Worm (Caenorhabditis elegans): ENCODE data around the gene gex-4.
A peak's percentile ranks its signal among the peaks of the same experiment; 100 is the strongest.

gex-4 gene

DNA sequence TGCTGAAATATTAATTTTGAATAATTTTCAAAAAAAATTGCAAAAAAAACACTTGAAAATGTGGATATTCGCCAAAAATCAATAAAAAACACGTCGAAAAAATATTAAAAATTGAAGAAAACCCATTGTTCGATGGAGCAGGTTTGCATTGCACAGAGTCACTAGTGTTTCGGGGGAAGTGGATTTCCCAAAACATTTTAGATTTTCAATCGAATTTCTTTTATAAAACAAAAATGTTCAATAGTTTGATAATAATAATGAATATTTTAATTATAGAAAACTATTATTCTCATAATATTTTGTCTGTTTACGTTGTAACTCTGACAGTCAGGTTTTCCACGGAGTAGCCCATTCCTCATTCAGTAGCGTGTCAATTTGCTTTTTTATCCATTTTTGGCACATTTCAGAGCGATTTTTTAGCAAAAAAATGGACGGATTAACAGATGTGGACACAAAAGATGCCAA, at the start of gene gex-4, which contains the start of gene gphr-1:
gex-4 (minus strand) TSS at position 2 of the 465 bp plus-strand sequence.
gphr-1 (plus strand) TSS at position 415 of the 465 bp plus-strand sequence.
- TF ChIP-seq tbx-37 (GFP tag; conservative IDR thresholded peaks at IDR 0.05) (0 out of 2 replicates have a peak, but pooled peaks have one; percentile 2), hmg-4 (GFP tag; optimal IDR thresholded peaks at IDR 0.05) (no peak)

DNA sequence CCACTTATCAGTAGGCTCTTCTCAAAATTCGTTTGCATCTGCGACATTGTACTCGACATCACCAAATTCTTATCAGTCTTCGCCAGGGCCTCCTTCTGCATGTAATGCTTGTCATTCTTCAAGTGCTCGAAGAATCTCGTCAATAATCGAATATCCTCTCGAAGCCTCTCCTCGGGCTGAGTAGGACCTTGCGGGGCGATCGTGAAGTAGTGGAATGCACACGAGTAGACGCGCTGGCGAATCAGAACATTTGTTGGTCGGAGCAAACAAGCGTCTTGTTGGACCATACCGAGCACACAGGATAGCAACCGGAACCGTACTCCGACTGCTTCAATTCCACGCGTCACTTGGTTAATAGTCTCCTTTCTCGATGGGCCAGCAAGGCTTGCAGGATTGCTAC, 42.0 kb upstream of the gex-4 start:
- TF ChIP-seq hmbx-1 (tag; optimal IDR thresholded peaks at IDR 0.05): no peak
- TF ChIP-seq B0310.2 (tag; optimal IDR thresholded peaks at IDR 0.05): no peak
- no peak for TF ChIP-seq flt-1 (GFP tag; IDR thresholded peaks at IDR 0.05)
- TF ChIP-seq sea-1 (GFP tag; conservative IDR thresholded peaks at IDR 0.05): no peak
- no peak for TF ChIP-seq ama-1 (optimal IDR thresholded peaks at IDR 0.05)
- TF ChIP-seq tbx-37 (GFP tag; conservative IDR thresholded peaks at IDR 0.05): no peak

DNA sequence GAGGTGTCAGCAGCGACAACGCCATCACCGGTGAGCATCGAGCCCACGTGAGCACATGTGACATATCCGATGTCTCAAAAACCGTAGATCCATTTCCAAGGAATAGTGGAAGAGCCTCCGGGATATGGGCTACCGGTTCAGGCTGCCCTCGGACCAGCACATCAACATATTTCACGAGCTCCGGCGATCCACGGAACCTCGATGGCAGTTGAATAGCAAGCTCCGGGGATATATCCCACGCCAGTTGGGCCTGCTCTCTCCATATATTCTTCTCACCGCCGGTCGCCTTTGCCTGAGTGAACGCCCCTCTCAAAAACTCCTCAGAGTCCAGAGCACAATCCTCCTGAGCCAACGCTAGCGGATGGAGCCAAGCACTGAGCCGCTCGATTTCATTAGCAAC, 41.4 kb upstream of the gex-4 start:
- TF ChIP-seq ceh-13 (GFP tag; optimal IDR thresholded peaks at IDR 0.05): no peak
- no peak for TF ChIP-seq flt-1 (GFP tag; IDR thresholded peaks at IDR 0.05)
- no peak for TF ChIP-seq hnd-1 (tag; optimal IDR thresholded peaks at IDR 0.05)
- TF ChIP-seq hmbx-1 (tag; optimal IDR thresholded peaks at IDR 0.05): no peak
- TF ChIP-seq tbx-37 (GFP tag; conservative IDR thresholded peaks at IDR 0.05): no peak
- TF ChIP-seq ceh-36 (tag; optimal IDR thresholded peaks at IDR 0.05): no peak
- TF ChIP-seq scrt-1 (GFP tag; IDR thresholded peaks at IDR 0.05): no peak
- TF ChIP-seq ets-7 (tag; optimal IDR thresholded peaks at IDR 0.05): no peak
- no peak for TF ChIP-seq hmg-4 (GFP tag; optimal IDR thresholded peaks at IDR 0.05)
- no peak for TF ChIP-seq F13C5.2 (tag; optimal IDR thresholded peaks at IDR 0.05)
- no peak for TF ChIP-seq aly-1 (tag; optimal IDR thresholded peaks at IDR 0.05)
- TF ChIP-seq tbx-11 (GFP tag; IDR thresholded peaks at IDR 0.05): no peak
- no peak for TF ChIP-seq ama-1 (optimal IDR thresholded peaks at IDR 0.05)
- TF ChIP-seq tra-4 (tag; optimal IDR thresholded peaks at IDR 0.05): no peak
- TF ChIP-seq pes-1 (GFP tag; IDR thresholded peaks at IDR 0.05): no peak
- TF ChIP-seq B0310.2 (tag; optimal IDR thresholded peaks at IDR 0.05): no peak

DNA sequence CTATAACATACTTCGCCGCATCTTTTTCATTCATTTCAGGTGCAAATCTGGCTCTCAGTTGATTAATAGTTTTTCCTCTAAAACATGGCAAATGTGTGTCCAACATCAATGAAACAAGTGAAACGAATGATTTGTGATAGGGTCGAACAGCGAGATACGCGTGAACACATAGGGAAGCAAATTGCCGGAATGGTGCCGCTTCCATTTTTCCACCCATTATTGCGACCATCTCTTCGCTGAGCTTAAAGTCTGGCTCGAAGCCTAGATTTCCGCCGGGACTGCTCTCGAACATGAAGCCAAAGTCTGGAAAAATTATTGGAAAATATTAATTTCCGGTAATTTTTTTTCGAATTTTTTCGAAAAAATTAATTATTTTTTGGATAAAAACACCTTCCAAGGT, 34.9 kb upstream of the gex-4 start:
- TF ChIP-seq flt-1 (GFP tag; IDR thresholded peaks at IDR 0.05) (no peak), ceh-36 (tag; optimal IDR thresholded peaks at IDR 0.05) (no peak)

DNA sequence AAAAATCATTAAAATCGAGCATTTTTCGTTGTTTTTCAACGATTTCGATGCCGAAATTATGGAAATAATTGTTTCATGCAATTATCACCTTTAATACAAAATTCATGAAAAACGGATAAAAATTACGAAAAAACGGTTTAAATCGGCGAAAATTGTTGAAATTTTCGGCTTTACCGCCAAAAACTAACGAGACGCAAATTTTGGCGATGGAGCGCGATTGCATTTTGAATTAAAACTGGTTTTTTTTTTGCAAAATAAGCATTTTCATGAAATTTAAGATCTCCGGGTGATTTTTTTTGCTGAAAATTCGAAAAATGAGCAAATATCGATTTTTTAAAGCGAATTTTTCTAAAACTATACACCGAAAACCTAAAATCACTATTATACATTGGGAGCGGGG, 32.7 kb upstream of the gex-4 start:
- TF ChIP-seq hmg-4 (GFP tag; optimal IDR thresholded peaks at IDR 0.05): no peak
- no peak for TF ChIP-seq ama-1 (optimal IDR thresholded peaks at IDR 0.05)
- TF ChIP-seq flt-1 (GFP tag; IDR thresholded peaks at IDR 0.05): no peak
- TF ChIP-seq pes-1 (GFP tag; IDR thresholded peaks at IDR 0.05): no peak
- TF ChIP-seq scrt-1 (GFP tag; IDR thresholded peaks at IDR 0.05): no peak
- TF ChIP-seq tbx-11 (GFP tag; IDR thresholded peaks at IDR 0.05): no peak
- no peak for TF ChIP-seq hmbx-1 (tag; optimal IDR thresholded peaks at IDR 0.05)
- TF ChIP-seq ceh-36 (tag; optimal IDR thresholded peaks at IDR 0.05): no peak
- TF ChIP-seq aly-1 (tag; optimal IDR thresholded peaks at IDR 0.05): no peak
- no peak for TF ChIP-seq tbx-37 (GFP tag; conservative IDR thresholded peaks at IDR 0.05)
- TF ChIP-seq ets-7 (tag; optimal IDR thresholded peaks at IDR 0.05): no peak
- no peak for TF ChIP-seq ceh-13 (GFP tag; optimal IDR thresholded peaks at IDR 0.05)
- TF ChIP-seq F13C5.2 (tag; optimal IDR thresholded peaks at IDR 0.05): no peak
- TF ChIP-seq sea-1 (GFP tag; conservative IDR thresholded peaks at IDR 0.05): no peak
- no peak for TF ChIP-seq hnd-1 (tag; optimal IDR thresholded peaks at IDR 0.05)
- no peak for TF ChIP-seq B0310.2 (tag; optimal IDR thresholded peaks at IDR 0.05)
- no peak for TF ChIP-seq tra-4 (tag; optimal IDR thresholded peaks at IDR 0.05)

DNA sequence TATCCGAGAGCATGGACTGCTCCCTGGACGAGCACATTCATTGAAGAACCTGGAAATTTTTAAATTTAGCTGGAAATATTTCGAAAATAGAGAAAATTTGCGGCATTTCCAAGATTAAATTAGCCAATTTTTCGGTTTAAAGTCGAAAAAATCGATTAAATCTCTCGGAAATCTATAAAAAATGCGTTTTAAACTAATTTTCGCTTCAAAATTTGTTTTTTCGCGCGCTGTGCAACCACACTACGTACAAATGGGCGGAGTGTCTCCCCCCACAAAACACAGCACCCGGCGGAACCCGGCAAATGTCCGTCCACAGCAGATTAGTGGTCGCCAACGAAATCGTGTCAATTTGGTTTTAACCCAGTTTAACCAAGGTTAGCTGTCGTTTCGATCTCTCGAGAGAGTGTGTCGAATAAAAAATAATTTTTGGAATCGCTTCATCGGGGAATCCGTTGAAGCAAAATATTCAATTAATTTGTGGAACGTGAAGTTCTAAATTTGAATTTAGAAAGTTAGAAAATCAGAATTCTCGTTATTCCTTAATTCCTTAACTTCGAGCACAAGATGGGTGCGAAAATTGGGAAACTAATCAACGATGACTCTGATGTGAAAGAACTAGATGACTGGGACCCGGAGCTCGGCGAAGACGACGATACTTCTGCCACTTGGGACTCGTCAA, 31.8 kb upstream of the gex-4 start, which contains the start of the genes tim-1 and Y75B8A.23:
tim-1 (minus strand) TSS at position 51 of the 679 bp plus-strand sequence.
Y75B8A.23 (plus strand) TSS at position 547 of the 679 bp plus-strand sequence.
- TF ChIP-seq tra-4 (tag; optimal IDR thresholded peaks at IDR 0.05): peak; percentile 38
- no peak for TF ChIP-seq hnd-1 (tag; optimal IDR thresholded peaks at IDR 0.05)
- TF ChIP-seq tbx-37 (GFP tag; conservative IDR thresholded peaks at IDR 0.05): no peak
- no peak for TF ChIP-seq scrt-1 (GFP tag; IDR thresholded peaks at IDR 0.05)
- TF ChIP-seq pes-1 (GFP tag; IDR thresholded peaks at IDR 0.05): peak; percentile 61
- peak; percentile 15 for TF ChIP-seq ceh-13 (GFP tag; optimal IDR thresholded peaks at IDR 0.05)
- TF ChIP-seq ceh-36 (tag; optimal IDR thresholded peaks at IDR 0.05): peak; percentile 74
- peak; percentile 48 for TF ChIP-seq aly-1 (tag; optimal IDR thresholded peaks at IDR 0.05)
- peak; percentile 97 for TF ChIP-seq ama-1 (optimal IDR thresholded peaks at IDR 0.05)
- TF ChIP-seq F13C5.2 (tag; optimal IDR thresholded peaks at IDR 0.05): peak; percentile 86
- no peak for TF ChIP-seq hmbx-1 (tag; optimal IDR thresholded peaks at IDR 0.05)
- no peak for TF ChIP-seq tbx-11 (GFP tag; IDR thresholded peaks at IDR 0.05)
- TF ChIP-seq B0310.2 (tag; optimal IDR thresholded peaks at IDR 0.05): peak; percentile 58
- TF ChIP-seq flt-1 (GFP tag; IDR thresholded peaks at IDR 0.05): peak; percentile 69
- peak; percentile 25 for TF ChIP-seq hmg-4 (GFP tag; optimal IDR thresholded peaks at IDR 0.05)
- peak; percentile 59 for TF ChIP-seq sea-1 (GFP tag; conservative IDR thresholded peaks at IDR 0.05)

DNA sequence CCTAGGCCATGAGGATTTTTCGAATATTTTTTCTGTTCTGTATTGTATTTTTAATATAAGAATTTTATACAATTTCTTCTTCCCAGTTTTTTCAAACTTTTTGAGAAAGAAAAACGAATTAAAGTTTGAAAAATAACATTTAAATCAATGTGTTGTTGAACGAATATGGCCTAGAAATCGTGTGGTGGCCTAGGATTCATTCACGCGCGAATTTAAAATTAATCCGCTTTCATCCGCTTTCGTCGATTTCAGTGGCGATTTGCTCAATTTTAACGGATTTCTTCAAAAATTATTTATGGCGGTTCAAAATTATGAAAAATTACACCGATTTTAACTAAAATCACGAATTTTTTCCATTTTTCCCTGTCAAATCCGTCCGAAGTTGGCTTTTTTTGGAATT, 28.9 kb upstream of the gex-4 start:
- TF ChIP-seq tra-4 (tag; optimal IDR thresholded peaks at IDR 0.05) (no peak), hnd-1 (tag; optimal IDR thresholded peaks at IDR 0.05) (no peak), hmbx-1 (tag; optimal IDR thresholded peaks at IDR 0.05) (no peak), scrt-1 (GFP tag; IDR thresholded peaks at IDR 0.05) (no peak), ets-7 (tag; optimal IDR thresholded peaks at IDR 0.05) (no peak), tbx-37 (GFP tag; conservative IDR thresholded peaks at IDR 0.05) (no peak), F13C5.2 (tag; optimal IDR thresholded peaks at IDR 0.05) (no peak), ceh-36 (tag; optimal IDR thresholded peaks at IDR 0.05) (no peak)

DNA sequence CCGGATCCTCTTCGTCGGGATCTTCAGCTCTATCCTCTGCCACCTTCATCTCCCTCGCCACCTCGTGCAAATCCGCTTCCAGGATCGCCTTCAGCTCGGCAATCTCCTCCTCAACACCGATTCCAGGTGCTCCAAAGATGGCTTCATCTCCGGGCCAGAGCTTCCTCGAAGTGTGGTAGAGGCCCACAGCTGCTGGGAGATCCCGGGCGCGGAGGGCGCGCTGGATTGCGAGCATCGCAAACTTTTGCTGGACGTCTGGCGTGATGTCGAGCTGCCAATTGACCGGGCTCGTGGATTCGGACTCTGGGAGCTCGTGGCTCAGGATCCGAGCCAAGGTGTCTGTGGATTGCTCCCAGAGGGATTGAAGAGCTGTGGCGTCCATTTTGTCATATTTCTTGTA, 27.1 kb upstream of the gex-4 start:
- no peak for TF ChIP-seq hmbx-1 (tag; optimal IDR thresholded peaks at IDR 0.05)
- TF ChIP-seq ama-1 (optimal IDR thresholded peaks at IDR 0.05): no peak
- TF ChIP-seq ceh-13 (GFP tag; optimal IDR thresholded peaks at IDR 0.05): no peak
- no peak for TF ChIP-seq tbx-11 (GFP tag; IDR thresholded peaks at IDR 0.05)
- no peak for TF ChIP-seq ets-7 (tag; optimal IDR thresholded peaks at IDR 0.05)
- TF ChIP-seq aly-1 (tag; optimal IDR thresholded peaks at IDR 0.05): no peak
- TF ChIP-seq scrt-1 (GFP tag; IDR thresholded peaks at IDR 0.05): no peak
- TF ChIP-seq F13C5.2 (tag; optimal IDR thresholded peaks at IDR 0.05): no peak
- no peak for TF ChIP-seq tbx-37 (GFP tag; conservative IDR thresholded peaks at IDR 0.05)
- no peak for TF ChIP-seq B0310.2 (tag; optimal IDR thresholded peaks at IDR 0.05)
- no peak for TF ChIP-seq pes-1 (GFP tag; IDR thresholded peaks at IDR 0.05)
- no peak for TF ChIP-seq hnd-1 (tag; optimal IDR thresholded peaks at IDR 0.05)
